Fruit fly (Drosophila melanogaster): ENCODE results near the gene Hex-A.

Gene Hex-A

dm6 chrX:9578696-9579509 lies 6.6 kb upstream of the Hex-A start (continued):
- TF ChIP-seq Xbp1 (GFP tag; optimal IDR thresholded peaks at IDR 0.05) (peak; percentile 99), Oaz (GFP tag; IDR thresholded peaks at IDR 0.05) (peak; percentile 92), CG6175 (GFP tag; IDR thresholded peaks at IDR 0.05) (peak; percentile 97), Camta (GFP tag; optimal IDR thresholded peaks at IDR 0.05) (peak; percentile 98), Vsx1 (GFP tag; optimal IDR thresholded peaks at IDR 0.05) (peak; percentile 95), CG1233 (GFP tag; optimal IDR thresholded peaks at IDR 0.05) (peak; percentile 97), Nf-YC (tag; optimal IDR thresholded peaks at IDR 0.05) (peak; percentile 60), CrebB (tag; optimal IDR thresholded peaks at IDR 0.05) (peak; percentile 95), CG11456 (GFP tag; IDR thresholded peaks at IDR 0.05) (peak; percentile 99), Hmx (GFP tag; optimal IDR thresholded peaks at IDR 0.05) (peak; percentile 94), Elba2 (GFP tag; optimal IDR thresholded peaks at IDR 0.05) (peak; percentile 89), Usf (GFP tag; optimal IDR thresholded peaks at IDR 0.05) (peak; percentile 99), salm (tag; optimal IDR thresholded peaks at IDR 0.05) (peak; percentile 95), pfk (GFP tag; optimal IDR thresholded peaks at IDR 0.05) (no peak), CG10267 (tag; optimal IDR thresholded peaks at IDR 0.05) (peak; percentile 92), maf-S (GFP tag; optimal IDR thresholded peaks at IDR 0.05) (peak; percentile 98), CG6689 (GFP tag; IDR thresholded peaks at IDR 0.05) (peak; percentile 98), kah (GFP tag; optimal IDR thresholded peaks at IDR 0.05) (peak; percentile 90), CG3407 (GFP tag; optimal IDR thresholded peaks at IDR 0.05) (peak; percentile 97), CG34376 (GFP tag; optimal IDR thresholded peaks at IDR 0.05) (peak; percentile 76), CG1024 (GFP tag; IDR thresholded peaks at IDR 0.05) (peak; percentile 96), CG7357 (GFP tag; IDR thresholded peaks at IDR 0.05) (peak; percentile 94), ac (GFP tag; optimal IDR thresholded peaks at IDR 0.05) (peak; percentile 93), CG1602 (GFP tag; optimal IDR thresholded peaks at IDR 0.05) (peak; percentile 99), sob (GFP tag; IDR thresholded peaks at IDR 0.05) (peak; percentile 98), CG5953 (GFP tag; IDR thresholded peaks at IDR 0.05) (peak; percentile 99), HmgD (GFP tag; optimal IDR thresholded peaks at IDR 0.05) (peak; percentile 98), CG17328 (GFP tag; IDR thresholded peaks at IDR 0.05) (peak; percentile 99), CG9817 (tag; optimal IDR thresholded peaks at IDR 0.05) (peak; percentile 95), zf30C (GFP tag; optimal IDR thresholded peaks at IDR 0.05) (no peak), CG3163 (GFP tag; optimal IDR thresholded peaks at IDR 0.05) (peak; percentile 92), CG13894 (tag; optimal IDR thresholded peaks at IDR 0.05) (peak; percentile 89), sim (GFP tag; IDR thresholded peaks at IDR 0.05) (peak; percentile 98), yki (optimal IDR thresholded peaks at IDR 0.05) (no peak), ssp (GFP tag; IDR thresholded peaks at IDR 0.05) (peak; percentile 94), CG9437 (GFP tag; optimal IDR thresholded peaks at IDR 0.05) (peak; percentile 90), bigmax (GFP tag; optimal IDR thresholded peaks at IDR 0.05) (peak; percentile 59), CG10366 (GFP tag; IDR thresholded peaks at IDR 0.05) (peak; percentile 99), dmrt99B (tag; optimal IDR thresholded peaks at IDR 0.05) (peak; percentile 98), tin (GFP tag; optimal IDR thresholded peaks at IDR 0.05) (peak; percentile 99), Max (GFP tag; optimal IDR thresholded peaks at IDR 0.05) (peak; percentile 94), kay (GFP tag; optimal IDR thresholded peaks at IDR 0.05) (peak; percentile 96), tll (GFP tag; optimal IDR thresholded peaks at IDR 0.05) (peak in 1 of 2 experiments; percentile 65), ind (GFP tag; optimal IDR thresholded peaks at IDR 0.05) (peak; percentile 99), CG18764 (GFP tag; optimal IDR thresholded peaks at IDR 0.05) (peak; percentile 94), gcm (GFP tag; optimal IDR thresholded peaks at IDR 0.05) (peak; percentile 97), CG7372 (GFP tag; IDR thresholded peaks at IDR 0.05) (peak; percentile 97), CG3281 (GFP tag; optimal IDR thresholded peaks at IDR 0.05) (peak; percentile 94), Poxn (GFP tag; IDR thresholded peaks at IDR 0.05) (peak; percentile 91), Taf1 (GFP tag; IDR thresholded peaks at IDR 0.05) (peak; percentile 96)

All from whole organism, embryonic.